Worm (Caenorhabditis elegans) whole organism, L4 larva: ENCODE results near the gene C04G6.2.

Experiments used
- T20F7.1 ChIP-seq: fragments of 200-800 bp; sonication (Bioruptor generic); optimal IDR thresholded peaks from 2 replicates; lab custom pipeline; 2018; ENCODE audit warnings: mild to moderate bottlenecking, missing genetic modification characterization, missing compliant biosample characterization
- ZK337.2 ChIP-seq: fragments of 200-800 bp; sonication (Bioruptor generic); IDR thresholded peaks from 2 replicates; pipeline ENCODE4 v1.3.6; 2022; ENCODE audit warnings: missing genetic modification reagents, missing genetic modification characterization, missing compliant biosample characterization
- ZK546.5 ChIP-seq, 2 experiments: sonication (generic microtip); optimal IDR thresholded peaks; 2 replicates each; lab custom pipeline; 2017; ENCODE audit warnings: missing biosample characterization in 2 of 2, missing genetic modification characterization in 2 of 2
- aha-1 ChIP-seq: fragments of 150-350 bp; peaks from one replicate; lab custom pipeline; 2014; ENCODE audit warnings: missing biosample characterization, missing genetic modification characterization
- attf-4 ChIP-seq: sonication (generic microtip); optimal IDR thresholded peaks from 3 replicates; lab custom pipeline; 2017; ENCODE audit warnings: missing biosample characterization, missing genetic modification characterization
- ceh-62 ChIP-seq: sonication (generic microtip); optimal IDR thresholded peaks from 2 replicates; lab custom pipeline; 2017; ENCODE audit warnings: missing biosample characterization, missing genetic modification characterization
- daf-12 ChIP-seq: fragments of 150-350 bp; optimal IDR thresholded peaks from 2 replicates; lab custom pipeline; 2014; ENCODE audit warnings: missing biosample characterization, missing genetic modification reagents, missing genetic modification characterization
- daf-16 ChIP-seq, 3 experiments: sonication (generic microtip); optimal IDR thresholded peaks; 2 replicates each; lab custom pipeline; 2016 to 2017; ENCODE audit warnings: missing genetic modification characterization in 3 of 3, missing genetic modification reagents in 3 of 3, mild to moderate bottlenecking in 2 of 3, missing compliant biosample characterization in 2 of 3, missing biosample characterization in 1 of 3, moderate library complexity in 1 of 3
- dmd-6 ChIP-seq: fragments of 200-800 bp; sonication (Bioruptor generic); IDR thresholded peaks from 2 replicates; pipeline ENCODE4 v1.3.6; 2022; ENCODE audit warnings: missing genetic modification reagents, missing genetic modification characterization, missing compliant biosample characterization
- dpl-1 ChIP-seq: fragments of 150-350 bp; optimal IDR thresholded peaks from 2 replicates; lab custom pipeline; 2014; ENCODE audit warnings: missing biosample characterization, missing genetic modification reagents, missing genetic modification characterization
- dve-1 ChIP-seq: sonication (generic microtip); optimal IDR thresholded peaks from 2 replicates; lab custom pipeline; 2017; ENCODE audit warnings: antibody characterized with exemption, mild to moderate bottlenecking, missing genetic modification characterization, missing compliant biosample characterization; ENCODE audit not compliant: insufficient read depth
- hif-1 ChIP-seq, 2 experiments: sonication (generic microtip); optimal IDR thresholded peaks; 2 replicates each; lab custom pipeline; 2016 to 2017; ENCODE audit warnings: missing compliant biosample characterization in 2 of 2, missing genetic modification characterization in 2 of 2, missing genetic modification reagents in 2 of 2, missing genotype in 2 of 2, mild to moderate bottlenecking in 1 of 2
- hlh-11 ChIP-seq: fragments of 200-800 bp; sonication (Bioruptor generic); optimal IDR thresholded peaks from 2 replicates; lab custom pipeline; 2018; ENCODE audit warnings: mild to moderate bottlenecking, missing genetic modification characterization, missing compliant biosample characterization
- lim-7 ChIP-seq: fragments of 200-800 bp; sonication (Bioruptor generic); IDR thresholded peaks from 2 replicates; pipeline ENCODE4 v1.3.6; 2022; ENCODE audit warnings: missing genetic modification characterization, missing compliant biosample characterization
- lin-1 ChIP-seq: fragments of 200-800 bp; sonication (Bioruptor generic); IDR thresholded peaks from 2 replicates; pipeline ENCODE4 v1.3.6; 2022; ENCODE audit warnings: missing genetic modification reagents, missing genetic modification characterization, missing compliant biosample characterization
- lin-15B ChIP-seq: fragments of 150-350 bp; sonication (generic microtip); optimal IDR thresholded peaks from 3 replicates; lab custom pipeline; 2014; ENCODE audit warnings: missing biosample characterization, missing genetic modification characterization
- lin-38 ChIP-seq: fragments of 200-800 bp; sonication (Bioruptor generic); IDR thresholded peaks from 2 replicates; pipeline ENCODE4 v1.3.6; 2022; ENCODE audit warnings: missing genetic modification reagents, missing genetic modification characterization, missing compliant biosample characterization
- lir-3 ChIP-seq: sonication (generic microtip); optimal IDR thresholded peaks from 2 replicates; lab custom pipeline; 2016; ENCODE audit warnings: mild to moderate bottlenecking, missing genetic modification characterization, missing compliant biosample characterization
- mdl-1 ChIP-seq, 2 experiments: fragments of 150-350 bp in 1 of 2; sonication (generic microtip) in 1 of 2; optimal IDR thresholded peaks; 2 replicates each; lab custom pipeline; 2014 to 2017; ENCODE audit warnings: missing biosample characterization in 2 of 2, missing genetic modification characterization in 2 of 2
- mxl-2 ChIP-seq: fragments of 200-800 bp; sonication (Bioruptor generic); conservative IDR thresholded peaks from 2 replicates; pipeline ENCODE4 v1.3.6; 2022; ENCODE audit warnings: missing genetic modification reagents, missing genetic modification characterization, missing compliant biosample characterization
- nhr-10 ChIP-seq: fragments of 150-350 bp; optimal IDR thresholded peaks from 2 replicates; lab custom pipeline; 2014; ENCODE audit warnings: missing biosample characterization, missing genetic modification characterization
- nhr-102 ChIP-seq: sonication (generic microtip); optimal IDR thresholded peaks from 2 replicates; lab custom pipeline; 2016; ENCODE audit warnings: mild to moderate bottlenecking, missing genetic modification characterization, moderate library complexity, missing compliant biosample characterization
- nhr-237 ChIP-seq: sonication (generic microtip); optimal IDR thresholded peaks from 2 replicates; lab custom pipeline; 2017; ENCODE audit warnings: missing biosample characterization, missing genetic modification characterization
- nhr-25 ChIP-seq: sonication (generic microtip); optimal IDR thresholded peaks from 2 replicates; lab custom pipeline; 2017; ENCODE audit warnings: missing genetic modification characterization, mild to moderate bottlenecking, missing compliant biosample characterization, antibody characterized with exemption, moderate library complexity, borderline replicate concordance; ENCODE audit not compliant: insufficient read depth
- nhr-28 ChIP-seq: fragments of 150-350 bp; optimal IDR thresholded peaks from 2 replicates; lab custom pipeline; 2014; ENCODE audit warnings: missing biosample characterization, missing genetic modification characterization
- nhr-41 ChIP-seq: fragments of 200-800 bp; sonication (Bioruptor generic); IDR thresholded peaks from 2 replicates; pipeline ENCODE4 v1.3.6; 2022; ENCODE audit warnings: missing genetic modification reagents, missing genetic modification characterization, missing compliant biosample characterization
- nhr-48 ChIP-seq: sonication (generic microtip); optimal IDR thresholded peaks from 2 replicates; lab custom pipeline; 2016; ENCODE audit warnings: mild to moderate bottlenecking, missing genetic modification characterization, missing compliant biosample characterization
- nhr-77 ChIP-seq: fragments of 150-350 bp; optimal IDR thresholded peaks from 2 replicates; lab custom pipeline; 2014; ENCODE audit warnings: missing biosample characterization, missing genetic modification characterization
- php-3 ChIP-seq: fragments of 200-800 bp; sonication (Bioruptor generic); IDR thresholded peaks from 2 replicates; pipeline ENCODE4 v1.3.6; 2022; ENCODE audit warnings: missing genetic modification reagents, missing genetic modification characterization, missing compliant biosample characterization
- pqm-1 ChIP-seq: sonication (generic microtip); optimal IDR thresholded peaks from 2 replicates; lab custom pipeline; 2017; ENCODE audit warnings: missing biosample characterization, missing genetic modification characterization
- sdz-12 ChIP-seq: fragments of 200-800 bp; sonication (Bioruptor generic); optimal IDR thresholded peaks from 2 replicates; lab custom pipeline; 2018; ENCODE audit warnings: mild to moderate bottlenecking, missing genetic modification characterization, missing compliant biosample characterization
- spr-1 ChIP-seq: sonication (generic microtip); optimal IDR thresholded peaks from 2 replicates; lab custom pipeline; 2016; ENCODE audit warnings: mild to moderate bottlenecking, missing genetic modification characterization, missing compliant biosample characterization
- spr-3 ChIP-seq: fragments of 200-800 bp; sonication (Bioruptor generic); optimal IDR thresholded peaks from 2 replicates; lab custom pipeline; 2018; ENCODE audit warnings: mild to moderate bottlenecking, missing genetic modification characterization, missing compliant biosample characterization
- tag-97 ChIP-seq: fragments of 200-800 bp; sonication (Bioruptor generic); IDR thresholded peaks from 2 replicates; pipeline ENCODE4 v1.3.6; 2022; ENCODE audit warnings: missing genetic modification characterization, missing compliant biosample characterization
- unc-130 ChIP-seq: sonication (generic microtip); optimal IDR thresholded peaks from 2 replicates; lab custom pipeline; 2016; ENCODE audit warnings: missing genetic modification reagents, missing genetic modification characterization, missing compliant biosample characterization
- unc-62 ChIP-seq, 3 experiments: fragments of 150-350 bp in 1 of 3; sonication (generic microtip); optimal IDR thresholded peaks in 2 of 3; peaks in 1 of 3; 1 replicate in 1 of 3; 2 replicates in 2 of 3; lab custom pipeline; 2014 to 2017; ENCODE audit warnings: missing biosample characterization in 3 of 3, missing genetic modification characterization in 3 of 3, missing genetic modification reagents in 3 of 3, missing genotype in 1 of 3
- ztf-7 ChIP-seq: fragments of 150-350 bp; optimal IDR thresholded peaks from 2 replicates; lab custom pipeline; 2014; ENCODE audit warnings: missing biosample characterization, missing genetic modification characterization

C04G6.2 gene

DNA sequence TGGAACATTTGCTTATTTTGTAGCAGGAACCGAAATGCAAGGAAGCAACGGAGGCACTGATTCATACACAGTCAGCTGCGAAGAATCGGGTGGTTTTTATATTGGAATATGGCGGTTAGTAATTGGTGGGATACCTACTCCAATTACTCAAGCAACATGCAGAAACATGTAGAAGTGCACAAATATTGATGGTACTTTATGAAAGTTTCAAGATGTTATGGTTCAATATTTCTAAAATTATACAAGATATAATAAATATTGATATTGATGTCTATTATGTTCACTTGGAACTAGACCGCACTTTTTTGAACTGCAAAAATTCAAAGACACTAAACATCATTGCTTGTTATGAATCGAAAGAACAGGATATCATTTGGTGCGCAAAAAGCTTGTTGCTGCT lies 914 bp downstream of the C04G6.2 start, which contains the start of gene C04G6.13:
TSS of gene C04G6.13 (plus strand) at position 301 of the 400 bp plus-strand sequence.
- no peak for TF ChIP-seq hif-1 (tag; optimal IDR thresholded peaks at IDR 0.05; lab: Kevin White, UChicago)
- peak in 1 of 2 experiments; percentile 35 for TF ChIP-seq unc-62 (GFP tag; optimal IDR thresholded peaks at IDR 0.05 in 1 of 2; lab: Kevin White, UChicago)
- TF ChIP-seq unc-62 (tag; optimal IDR thresholded peaks at IDR 0.05; lab: Kevin White, UChicago), result no peak
- TF ChIP-seq nhr-237 (tag; lab: Kevin White, UChicago), result no peak
- no peak for TF ChIP-seq mxl-2

DNA sequence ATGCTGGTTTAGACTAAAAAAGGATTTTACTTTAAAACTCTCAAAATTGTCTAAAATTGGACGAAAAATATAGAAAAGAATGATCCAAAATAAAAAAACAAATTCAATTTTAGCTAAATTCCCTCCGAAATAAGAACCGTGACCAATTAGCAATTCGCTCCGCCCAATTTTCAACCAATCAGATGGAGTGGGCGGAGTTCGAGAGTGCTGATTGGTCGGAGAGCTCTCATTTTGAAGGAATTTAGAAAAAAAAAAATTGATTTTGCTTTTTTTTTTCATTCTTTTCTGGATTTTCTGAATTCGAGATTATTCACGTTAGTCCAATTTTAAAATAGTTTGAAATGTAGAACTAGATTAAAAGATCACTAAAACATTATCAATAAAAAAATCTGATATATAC lies 6.0 kb downstream of the C04G6.2 start:
- TF ChIP-seq spr-1 (tag; lab: Kevin White, UChicago), result no peak
- no peak for TF ChIP-seq lim-7 (GFP tag; lab: Robert Waterston, UW)
- TF ChIP-seq dmd-6 (GFP tag; lab: Robert Waterston, UW), result no peak
- no peak for TF ChIP-seq ztf-7 (tag; lab: Kevin White, UChicago)
- no peak for TF ChIP-seq daf-12
- TF ChIP-seq lin-15B (tag; lab: Kevin White, UChicago), result no peak
- peak in 1 of 2 experiments; percentile 73 for TF ChIP-seq unc-62 (GFP tag; optimal IDR thresholded peaks at IDR 0.05 in 1 of 2; lab: Kevin White, UChicago)
- no peak for TF ChIP-seq unc-62 (tag; optimal IDR thresholded peaks at IDR 0.05; lab: Kevin White, UChicago)

DNA sequence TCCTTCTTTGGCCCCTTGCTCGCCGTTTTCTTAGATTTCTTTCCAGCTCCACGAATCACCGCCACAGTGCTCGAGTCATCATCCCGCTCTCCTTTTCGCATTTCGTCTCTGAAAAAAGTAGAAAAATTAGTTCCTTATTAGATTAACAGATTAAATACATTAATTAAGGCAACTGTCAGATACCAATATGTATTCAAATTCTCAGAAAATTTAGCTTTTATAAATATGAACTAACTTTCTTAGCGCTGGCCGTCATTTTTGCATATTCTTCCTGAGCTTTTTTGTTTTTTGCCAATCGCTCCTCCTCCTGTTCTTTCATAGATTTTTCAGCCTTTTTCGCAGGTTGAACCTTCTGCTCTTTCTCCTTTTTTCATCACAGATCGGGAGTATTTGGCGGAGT lies 6.6 kb downstream of the C04G6.2 start, which contains the start of gene C04G6.6:
TSS of gene C04G6.6 (minus strand) at position 101 of the 400 bp plus-strand sequence.
- no peak for TF ChIP-seq ceh-62 (tag; lab: Kevin White, UChicago)
- TF ChIP-seq php-3 (GFP tag; lab: Robert Waterston, UW), result no peak
- TF ChIP-seq ZK546.5 (tag; optimal IDR thresholded peaks at IDR 0.05; lab: Kevin White, UChicago), result no peak
- TF ChIP-seq nhr-41, result no peak
- no peak for TF ChIP-seq unc-62 (GFP tag; optimal IDR thresholded peaks at IDR 0.05 in 1 of 2; lab: Kevin White, UChicago)
- TF ChIP-seq unc-62 (tag; optimal IDR thresholded peaks at IDR 0.05; lab: Kevin White, UChicago), result no peak
- TF ChIP-seq nhr-10 (tag; lab: Kevin White, UChicago), result no peak
- no peak for TF ChIP-seq lin-38 (GFP tag; lab: Robert Waterston, UW)
- TF ChIP-seq ZK337.2 (GFP tag; lab: Robert Waterston, UW), result no peak
- TF ChIP-seq spr-3 (GFP tag; lab: Kevin White, UChicago), result no peak
- TF ChIP-seq dpl-1 (GFP tag; lab: Kevin White, UChicago), result no peak
- TF ChIP-seq nhr-48 (tag; lab: Kevin White, UChicago), result no peak
- no peak for TF ChIP-seq lim-7 (GFP tag; lab: Robert Waterston, UW)
- TF ChIP-seq tag-97, result no peak

DNA sequence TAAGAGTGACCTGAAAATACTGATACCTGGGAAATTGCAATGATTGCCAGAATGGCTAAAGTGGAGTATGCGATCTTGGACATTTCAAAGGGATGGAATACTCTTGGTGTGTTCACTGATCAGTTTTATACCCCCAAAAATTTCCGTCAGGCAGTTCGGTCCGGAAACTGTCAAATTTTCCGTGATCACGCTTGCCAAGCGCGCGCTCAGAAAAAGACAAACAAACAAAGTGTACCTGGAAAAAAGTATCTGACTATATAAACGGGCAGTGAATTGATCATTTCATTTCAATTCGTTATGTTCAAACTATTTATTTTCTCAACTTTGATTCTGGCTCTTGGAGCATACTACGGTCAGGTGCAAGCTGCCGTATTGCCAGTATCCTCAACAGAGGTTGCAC lies 8.7 kb downstream of the C04G6.2 start, which contains the start of the genes idpb-3 and idpb-1:
TSS of gene idpb-3 (minus strand) at position 101 of the 400 bp plus-strand sequence.
TSS of gene idpb-1 (plus strand) at position 284 of the 400 bp plus-strand sequence.
- no peak for TF ChIP-seq sdz-12 (GFP tag; lab: Kevin White, UChicago)
- peak; percentile 51 for TF ChIP-seq aha-1 (tag; lab: Kevin White, UChicago)
- TF ChIP-seq, all 104 proteins: peak for 1

DNA sequence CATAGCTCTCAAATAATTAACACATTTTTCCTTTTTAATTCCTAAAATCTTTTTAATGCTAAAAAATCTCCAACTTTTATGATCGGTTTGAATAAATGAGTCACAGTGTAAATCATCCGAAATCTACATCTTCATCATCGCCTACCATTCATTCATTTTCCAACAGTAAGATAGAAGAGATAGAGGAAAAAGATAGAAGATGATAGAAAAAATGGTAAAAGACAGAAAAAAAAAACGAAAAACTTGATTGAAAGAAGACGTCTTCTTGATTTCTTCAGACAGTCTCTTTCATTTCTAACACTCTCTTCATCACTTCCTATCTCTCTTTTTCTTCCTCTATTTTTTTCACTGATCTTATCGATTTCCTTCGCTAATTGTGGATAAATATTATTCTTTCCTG lies 10.2 kb downstream of the C04G6.2 start:
- TF ChIP-seq attf-4 (no peak), hlh-11 (tag; lab: Kevin White, UChicago) (no peak), nhr-28 (tag; lab: Kevin White, UChicago) (peak; percentile 16)
- TF ChIP-seq, all 104 proteins: peak for 1

DNA sequence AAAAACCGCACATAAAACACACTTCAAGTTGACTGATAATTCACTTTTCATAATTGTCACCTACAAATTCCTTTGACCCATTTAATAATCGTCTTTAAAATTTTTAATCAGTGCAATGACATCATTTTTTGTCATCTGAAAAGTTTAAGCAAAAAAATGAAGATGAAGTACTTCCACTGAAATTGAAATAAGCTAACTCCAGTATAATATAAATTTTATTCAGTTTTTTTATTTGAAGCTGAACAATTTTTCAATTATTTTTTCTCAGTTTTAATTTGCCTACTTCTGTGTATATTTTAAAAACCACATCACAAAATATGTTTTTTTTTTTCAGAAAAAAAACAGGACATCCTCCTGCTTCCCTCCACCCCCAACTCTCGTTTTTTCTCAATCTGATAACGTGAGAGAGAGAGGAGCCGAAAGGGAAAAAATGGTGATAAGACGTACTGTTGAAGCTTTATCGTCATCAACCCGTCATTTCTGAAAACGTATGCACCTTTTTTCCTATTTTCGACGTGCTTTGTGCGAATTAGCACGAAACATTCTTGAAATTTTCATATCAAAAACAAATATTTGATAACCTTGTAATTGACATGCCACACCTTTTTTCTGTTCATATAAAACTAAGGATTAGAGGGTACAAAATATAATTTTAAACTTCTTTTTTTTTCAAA lies 10.9 kb downstream of the C04G6.2 start, which contains the start of the genes C04G6.11 and mpk-2:
TSS of gene C04G6.11 (minus strand) at position 51 of the 674 bp plus-strand sequence.
TSS of gene mpk-2 (plus strand) at position 335 of the 674 bp plus-strand sequence.
- TF ChIP-seq lin-1 (GFP tag; lab: Robert Waterston, UW) (peak; percentile 59; the same call in 1 of the 2 replicates), ztf-7 (tag; lab: Kevin White, UChicago) (no peak), hif-1 (tag; optimal IDR thresholded peaks at IDR 0.05; lab: Kevin White, UChicago) (peak in 1 of 2 experiments; percentile 20), hlh-11 (tag; lab: Kevin White, UChicago) (peak; percentile 82), nhr-28 (tag; lab: Kevin White, UChicago) (peak; percentile 77), T20F7.1 (GFP tag; lab: Kevin White, UChicago) (peak; percentile 45), daf-16 (GFP tag; optimal IDR thresholded peaks at IDR 0.05; lab: Kevin White, UChicago) (peak in 1 of 2 experiments; percentile 69), daf-16 (tag; optimal IDR thresholded peaks at IDR 0.05; lab: Kevin White, UChicago) (peak; percentile 66), mdl-1 (tag; optimal IDR thresholded peaks at IDR 0.05; lab: Kevin White, UChicago) (peak in 1 of 2 experiments; percentile 9), dve-1 (peak; percentile 64), pqm-1 (tag; lab: Kevin White, UChicago) (peak; percentile 69), nhr-102 (tag; lab: Kevin White, UChicago) (peak; percentile 51), unc-130 (GFP tag; lab: Kevin White, UChicago) (no peak), nhr-48 (tag; lab: Kevin White, UChicago) (peak; percentile 85), nhr-25 (tag; lab: Kevin White, UChicago) (no peak), dmd-6 (GFP tag; lab: Robert Waterston, UW) (peak; percentile 97), nhr-77 (tag; lab: Kevin White, UChicago) (peak; percentile 44), lir-3 (tag; lab: Kevin White, UChicago) (no peak)
